Worm (Caenorhabditis elegans) whole organism, midembryonic: ENCODE data around the gene pcp-4.

Source experiments
- T22C8.4 ChIP-seq: fragments of 200-800 bp; sonication (Bioruptor generic); IDR thresholded peaks from 2 replicates; pipeline ENCODE4 v1.3.6; 2022; ENCODE audit warnings: missing genetic modification characterization, missing compliant biosample characterization
- cog-1 ChIP-seq: sonication (generic microtip); optimal IDR thresholded peaks from 2 replicates; lab custom pipeline; 2016; ENCODE audit warnings: missing genetic modification characterization, missing compliant biosample characterization
- flt-1 ChIP-seq: fragments of 200-800 bp; sonication (Bioruptor generic); IDR thresholded peaks from 2 replicates; pipeline ENCODE4 v1.3.6; 2022; ENCODE audit warnings: missing genetic modification characterization, missing compliant biosample characterization
- klf-2 ChIP-seq: fragments of 200-800 bp; sonication (Bioruptor generic); conservative IDR thresholded peaks from 2 replicates; pipeline ENCODE4 v1.3.6; 2022; ENCODE audit warnings: missing genetic modification reagents, missing genetic modification characterization, missing compliant biosample characterization
- med-1 ChIP-seq: sonication (generic microtip); optimal IDR thresholded peaks from 2 replicates; lab custom pipeline; 2017; ENCODE audit warnings: missing genetic modification characterization, mild to moderate bottlenecking, missing compliant biosample characterization, antibody characterized with exemption, missing genetic modification reagents; ENCODE audit not compliant: insufficient read depth
- ref-1 ChIP-seq: fragments of 200-800 bp; sonication (Bioruptor generic); conservative IDR thresholded peaks from 2 replicates; pipeline ENCODE4 v1.3.6; 2022; ENCODE audit warnings: missing genetic modification reagents, missing genetic modification characterization, missing compliant biosample characterization
- tab-1 ChIP-seq: fragments of 200-800 bp; sonication (Bioruptor generic); IDR thresholded peaks from 2 replicates; pipeline ENCODE4 v1.3.6; 2022; ENCODE audit warnings: missing genetic modification characterization, missing compliant biosample characterization
- ztf-23 ChIP-seq: fragments of 200-800 bp; sonication (Bioruptor generic); IDR thresholded peaks from 2 replicates; pipeline ENCODE4 v1.3.6; 2022; ENCODE audit warnings: missing genetic modification reagents, missing genetic modification characterization, missing compliant biosample characterization
- ztf-29 ChIP-seq: fragments of 200-800 bp; sonication (Bioruptor generic); IDR thresholded peaks from 2 replicates; pipeline ENCODE4 v1.3.6; 2022; ENCODE audit warnings: missing genetic modification reagents, missing genetic modification characterization, missing compliant biosample characterization

pcp-4 gene

ce11 chrV:19790248-19790647, 40.6 kb downstream of the pcp-4 start:
- no peak for TF ChIP-seq T22C8.4 (GFP tag; lab: Robert Waterston, UW)
- TF ChIP-seq flt-1 (GFP tag; lab: Robert Waterston, UW): no peak

ce11 chrV:19788360-19788759, 42.5 kb downstream of the pcp-4 start, which contains the start of gene clec-258:
clec-258 (plus strand) TSS chrV:19788440.
- no peak for TF ChIP-seq ref-1
- TF ChIP-seq tab-1: no peak
- TF ChIP-seq flt-1 (GFP tag; lab: Robert Waterston, UW): no peak
- TF ChIP-seq cog-1 (tag; lab: Kevin White, UChicago): no peak

DNA sequence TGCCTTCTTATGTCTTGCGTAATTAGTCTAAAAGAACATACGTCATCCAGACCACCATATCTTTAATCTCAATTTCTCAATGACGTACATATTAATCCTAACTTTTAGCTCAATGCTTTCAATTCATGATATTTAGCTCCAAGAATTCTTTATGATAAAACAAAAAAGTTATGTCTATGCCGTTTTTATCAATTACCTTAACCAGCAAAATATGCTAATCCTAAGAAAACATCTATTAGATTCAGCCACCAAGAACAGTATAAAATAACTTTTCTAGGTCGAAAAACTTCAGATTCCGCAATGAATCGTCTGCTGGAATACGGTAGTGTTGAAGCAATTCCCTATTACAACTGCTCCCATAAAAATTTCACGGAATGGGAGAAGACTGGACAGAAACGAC, 47.0 kb downstream of the pcp-4 start, which contains the start of gene srt-45:
Gene srt-45, plus strand, starts transcription at position 301 of the 400 bp plus-strand sequence.
- TF ChIP-seq klf-2 (no peak), med-1 (GFP tag; lab: Kevin White, UChicago) (no peak), T22C8.4 (GFP tag; lab: Robert Waterston, UW) (no peak), flt-1 (GFP tag; lab: Robert Waterston, UW) (no peak), ref-1 (no peak), ztf-23 (GFP tag; lab: Robert Waterston, UW) (no peak), ztf-29 (no peak)

ce11 chrV:19779220-19779619, 51.6 kb downstream of the pcp-4 start:
- no peak for TF ChIP-seq T22C8.4 (GFP tag; lab: Robert Waterston, UW)
- TF ChIP-seq ref-1: no peak
- TF ChIP-seq ztf-23 (GFP tag; lab: Robert Waterston, UW): no peak
- TF ChIP-seq med-1 (GFP tag; lab: Kevin White, UChicago): no peak
- TF ChIP-seq flt-1 (GFP tag; lab: Robert Waterston, UW): no peak
- TF ChIP-seq tab-1: no peak

DNA sequence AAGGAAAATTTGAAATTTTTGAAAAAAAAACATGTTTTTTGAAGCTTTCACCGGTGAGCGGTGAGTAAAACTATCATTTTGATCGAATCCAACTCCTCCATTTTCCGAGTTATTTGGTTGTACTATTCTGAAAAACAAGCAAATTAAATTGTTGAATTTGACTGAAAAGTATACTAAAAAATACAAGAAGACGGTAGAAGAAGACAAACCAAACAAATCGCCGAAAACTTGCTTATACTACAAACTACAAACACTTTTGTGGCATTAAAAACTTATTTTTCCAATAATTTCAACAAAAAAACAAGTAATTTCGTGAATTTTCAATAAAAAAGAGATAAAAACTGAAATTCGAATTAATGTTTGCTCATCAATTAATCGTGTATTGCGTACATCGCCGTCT, 52.2 kb downstream of the pcp-4 start, which contains the start of gene fbxa-194:
Gene fbxa-194, minus strand, starts transcription at position 101 of the 400 bp plus-strand sequence.
- TF ChIP-seq ref-1 (no peak), ztf-29 (no peak), T22C8.4 (GFP tag; lab: Robert Waterston, UW) (no peak), flt-1 (GFP tag; lab: Robert Waterston, UW) (no peak), med-1 (GFP tag; lab: Kevin White, UChicago) (no peak), cog-1 (tag; lab: Kevin White, UChicago) (no peak), klf-2 (no peak), tab-1 (no peak), ztf-23 (GFP tag; lab: Robert Waterston, UW) (no peak)

DNA sequence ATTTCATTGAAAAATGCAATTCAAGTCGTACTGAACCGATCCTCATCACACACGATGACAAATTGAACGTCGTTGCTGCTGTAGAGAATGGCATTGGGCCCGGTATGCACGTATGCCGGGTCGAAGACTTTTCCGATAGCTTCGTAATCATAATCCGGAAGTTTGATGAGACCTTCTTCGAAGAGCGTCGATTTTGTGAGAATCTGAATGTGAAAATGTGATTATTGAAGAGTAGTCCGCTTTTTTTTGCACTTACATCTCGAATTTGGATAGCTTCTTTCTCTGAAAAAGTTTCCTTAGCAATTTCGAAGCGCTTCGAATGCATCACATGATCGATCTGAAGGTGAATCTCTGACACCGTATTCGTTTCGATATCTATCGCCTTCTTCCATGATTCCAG, 53.6 kb downstream of the pcp-4 start, which contains the start of gene fbxa-118:
Gene fbxa-118, minus strand, starts transcription at position 101 of the 400 bp plus-strand sequence.
- TF ChIP-seq ref-1 (no peak), ztf-29 (no peak), cog-1 (tag; lab: Kevin White, UChicago) (no peak)
